Fruit fly (Drosophila melanogaster): ENCODE results near the gene GlcAT-S.

GlcAT-S gene

DNA sequence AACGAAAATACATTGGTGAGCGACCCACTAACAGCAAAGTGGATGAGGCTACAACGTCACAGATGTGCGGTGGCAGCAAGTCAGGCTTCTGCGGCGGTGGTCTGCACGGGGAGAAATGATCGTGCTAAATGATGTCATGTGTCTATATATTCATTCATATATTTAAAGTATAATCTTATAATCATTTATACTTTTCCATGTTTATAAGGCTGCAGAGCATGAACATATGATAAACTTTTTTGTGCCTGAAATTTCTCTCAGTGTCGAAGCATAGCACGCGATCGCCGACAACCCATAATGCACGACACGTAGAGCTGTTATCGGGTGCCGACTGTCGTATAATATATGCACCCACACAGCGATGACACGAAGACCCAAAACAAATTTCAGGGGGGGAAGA, 17.9 kb upstream of the GlcAT-S start (continued):
- TF ChIP-seq Fer3 (tag; optimal IDR thresholded peaks at IDR 0.05) (no peak), CG2875 (GFP tag; optimal IDR thresholded peaks at IDR 0.05) (peak; percentile 57), CG17912 (GFP tag; optimal IDR thresholded peaks at IDR 0.05) (no peak), CoRest (tag; optimal IDR thresholded peaks at IDR 0.05) (peak; percentile 63), yki (optimal IDR thresholded peaks at IDR 0.05) (no peak), Asciz (GFP tag; optimal IDR thresholded peaks at IDR 0.05) (peak; percentile 16), disco-r (GFP tag; optimal IDR thresholded peaks at IDR 0.05) (no peak), CG18619 (GFP tag; optimal IDR thresholded peaks at IDR 0.05) (peak; percentile 34), CG10462 (GFP tag; optimal IDR thresholded peaks at IDR 0.05) (peak; percentile 7), CG16779 (GFP tag; IDR thresholded peaks at IDR 0.05) (no peak), CG2202 (tag; optimal IDR thresholded peaks at IDR 0.05) (peak; percentile 73), row (GFP tag; IDR thresholded peaks at IDR 0.05) (peak; percentile 82), Bteb2 (GFP tag; optimal IDR thresholded peaks at IDR 0.05) (no peak), CHES-1-like (GFP tag; optimal IDR thresholded peaks at IDR 0.05) (no peak), sisA (GFP tag; IDR thresholded peaks at IDR 0.05) (peak; percentile 80), NK7.1 (GFP tag; optimal IDR thresholded peaks at IDR 0.05) (no peak), ro (GFP tag; IDR thresholded peaks at IDR 0.05) (peak; percentile 38; the same call in 1 of the 2 replicates), CG4360 (GFP tag; IDR thresholded peaks at IDR 0.05) (peak; percentile 66), Antp (GFP tag; optimal IDR thresholded peaks at IDR 0.05) (no peak), Ssrp (tag; optimal IDR thresholded peaks at IDR 0.05) (peak; percentile 71), mam (GFP tag; optimal IDR thresholded peaks at IDR 0.05) (no peak), hth (optimal IDR thresholded peaks at IDR 0.05) (no peak), jumu (GFP tag; optimal IDR thresholded peaks at IDR 0.05) (no peak), chif (GFP tag; optimal IDR thresholded peaks at IDR 0.05) (peak in 1 of 2 experiments; percentile 49), dati (GFP tag; IDR thresholded peaks at IDR 0.05) (0 out of 2 replicates have a peak, but pooled peaks have one; percentile 35), CG10321 (GFP tag; IDR thresholded peaks at IDR 0.05) (no peak), dpn (GFP tag; optimal IDR thresholded peaks at IDR 0.05) (peak in 1 of 2 experiments; percentile 34), az2 (GFP tag; optimal IDR thresholded peaks at IDR 0.05) (peak; percentile 58), nerfin-1 (tag; optimal IDR thresholded peaks at IDR 0.05) (peak; percentile 44), lilli (GFP tag; optimal IDR thresholded peaks at IDR 0.05) (no peak), Dad (GFP tag; optimal IDR thresholded peaks at IDR 0.05) (no peak), CG3847 (GFP tag; IDR thresholded peaks at IDR 0.05) (peak; percentile 56), Nf-YB (GFP tag; optimal IDR thresholded peaks at IDR 0.05) (peak; percentile 22), lmd (GFP tag; IDR thresholded peaks at IDR 0.05) (peak; percentile 82), gce (GFP tag; IDR thresholded peaks at IDR 0.05) (peak; percentile 58; the same call in 1 of the 3 replicates), Stat92E (GFP tag; optimal IDR thresholded peaks at IDR 0.05) (peak in 1 of 3 experiments; percentile 43), CG7928 (GFP tag; optimal IDR thresholded peaks at IDR 0.05) (no peak), pum (GFP tag; optimal IDR thresholded peaks at IDR 0.05) (peak; percentile 1), Med (GFP tag) (peak; percentile 67), CG10959 (GFP tag; IDR thresholded peaks at IDR 0.05) (peak; percentile 86), sug (tag; optimal IDR thresholded peaks at IDR 0.05) (no peak), ci (GFP tag; IDR thresholded peaks at IDR 0.05) (peak; percentile 90), CG11093 (GFP tag; IDR thresholded peaks at IDR 0.05) (peak; percentile 71), CG17568 (GFP tag; optimal IDR thresholded peaks at IDR 0.05) (no peak), CG18011 (GFP tag; optimal IDR thresholded peaks at IDR 0.05) (no peak), CG34224 (GFP tag; IDR thresholded peaks at IDR 0.05; ENCODE audit: partially characterized antibody) (no peak), CG9609 (GFP tag; optimal IDR thresholded peaks at IDR 0.05) (no peak), CG13775 (GFP tag; optimal IDR thresholded peaks at IDR 0.05) (peak; percentile 59), Aef1 (GFP tag; IDR thresholded peaks at IDR 0.05) (peak; percentile 54; the same call in 2 of the 3 replicates), fru (optimal IDR thresholded peaks at IDR 0.05) (no peak), zen (tag; optimal IDR thresholded peaks at IDR 0.05) (peak; percentile 83), al (GFP tag; IDR thresholded peaks at IDR 0.05) (no peak), Ptx1 (GFP tag; IDR thresholded peaks at IDR 0.05) (peak; percentile 66)

All from whole organism, embryonic.